Worm (Caenorhabditis elegans) whole organism, late embryonic: ENCODE measurements around the gene F54E7.6.

Experiments used
- C08G9.2 ChIP-seq: sonication (generic microtip); optimal IDR thresholded peaks from 2 replicates; lab custom pipeline; 2016; ENCODE audit warnings: mild to moderate bottlenecking, missing genetic modification characterization, moderate library complexity, missing compliant biosample characterization
- ceh-18 ChIP-seq: sonication (generic microtip); optimal IDR thresholded peaks from 2 replicates; lab custom pipeline; 2016; ENCODE audit warnings: missing genetic modification characterization, missing compliant biosample characterization
- ceh-30 ChIP-seq: fragments of 150-350 bp; optimal IDR thresholded peaks from 2 replicates; lab custom pipeline; 2014; ENCODE audit warnings: missing biosample characterization, missing genetic modification characterization
- ceh-48 ChIP-seq: sonication (generic microtip); optimal IDR thresholded peaks from 2 replicates; lab custom pipeline; 2016; ENCODE audit warnings: missing genetic modification characterization, inconsistent platforms, missing compliant biosample characterization
- hlh-30 ChIP-seq: sonication (generic microtip); optimal IDR thresholded peaks from 2 replicates; lab custom pipeline; 2017; ENCODE audit warnings: antibody characterized with exemption, missing genetic modification characterization, missing compliant biosample characterization; ENCODE audit not compliant: insufficient read depth
- lin-11 ChIP-seq: fragments of 200-800 bp; sonication (Bioruptor generic); optimal IDR thresholded peaks from 2 replicates; lab custom pipeline; 2018; ENCODE audit warnings: mild to moderate bottlenecking, missing genetic modification characterization, missing compliant biosample characterization
- nhr-11 ChIP-seq: fragments of 150-350 bp; optimal IDR thresholded peaks from 2 replicates; lab custom pipeline; 2014; ENCODE audit warnings: missing biosample characterization, missing genetic modification characterization
- pha-4 ChIP-seq: fragments of 150-350 bp; optimal IDR thresholded peaks from 2 replicates; lab custom pipeline; 2018; ENCODE audit warnings: missing biosample characterization, missing genetic modification reagents, missing genetic modification characterization

DNA sequence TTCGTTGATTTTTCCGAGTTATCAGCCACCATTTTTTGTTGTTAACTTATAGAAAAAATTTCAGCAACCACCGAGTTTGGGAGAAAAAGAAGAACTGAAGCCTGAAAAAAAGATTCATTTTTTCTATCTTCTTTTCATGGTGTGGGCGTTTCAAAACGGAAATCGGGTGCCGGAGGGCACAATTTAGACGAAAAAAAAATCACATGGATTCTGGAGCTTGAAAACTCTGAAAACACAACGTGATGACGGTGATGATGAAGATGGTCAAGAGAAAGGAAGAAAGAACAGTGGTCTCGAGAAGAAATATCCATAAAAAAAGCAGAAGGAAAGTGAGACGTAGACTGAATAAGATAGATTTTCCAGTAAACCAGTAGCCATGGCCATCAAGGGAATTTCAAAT is 23.1 kb upstream of the F54E7.6 start, which contains the start of gene rcan-1:
- no peak for TF ChIP-seq lin-11 (tag; lab: Kevin White, UChicago)
- no peak for TF ChIP-seq pha-4 (tag; lab: Kevin White, UChicago)
- TF ChIP-seq C08G9.2 (tag; lab: Kevin White, UChicago) = no peak
- TF ChIP-seq ceh-30 = no peak
- no peak for TF ChIP-seq ceh-18 (tag; lab: Kevin White, UChicago)
- no peak for TF ChIP-seq nhr-11
- no peak for TF ChIP-seq ceh-48 (tag; lab: Kevin White, UChicago)
- TF ChIP-seq hlh-30 (tag; lab: Kevin White, UChicago) = no peak
